Worm (Caenorhabditis elegans) whole organism, L4 larva: Measurements from ENCODE around the gene pges-2.

Source experiments
- attf-4 ChIP-seq: sonication (generic microtip); optimal IDR thresholded peaks from 3 replicates; lab custom pipeline; 2017; ENCODE audit warnings: missing biosample characterization, missing genetic modification characterization
- ceh-82 ChIP-seq: sonication (generic microtip); optimal IDR thresholded peaks from 2 replicates; lab custom pipeline; 2017; ENCODE audit warnings: missing biosample characterization, missing genetic modification characterization
- daf-16 ChIP-seq, 3 experiments: sonication (generic microtip); optimal IDR thresholded peaks; 2 replicates each; lab custom pipeline; 2016 to 2017; ENCODE audit warnings: missing genetic modification characterization in 3 of 3, missing genetic modification reagents in 3 of 3, mild to moderate bottlenecking in 2 of 3, missing compliant biosample characterization in 2 of 3, missing biosample characterization in 1 of 3, moderate library complexity in 1 of 3
- hlh-11 ChIP-seq: fragments of 200-800 bp; sonication (Bioruptor generic); optimal IDR thresholded peaks from 2 replicates; lab custom pipeline; 2018; ENCODE audit warnings: mild to moderate bottlenecking, missing genetic modification characterization, missing compliant biosample characterization
- pqm-1 ChIP-seq: sonication (generic microtip); optimal IDR thresholded peaks from 2 replicates; lab custom pipeline; 2017; ENCODE audit warnings: missing biosample characterization, missing genetic modification characterization
- unc-39 ChIP-seq: sonication (generic microtip); optimal IDR thresholded peaks from 2 replicates; lab custom pipeline; 2017; ENCODE audit warnings: missing biosample characterization, missing genetic modification characterization
- zag-1 ChIP-seq: fragments of 150-350 bp; optimal IDR thresholded peaks from 2 replicates; lab custom pipeline; 2014; ENCODE audit warnings: missing biosample characterization, missing genetic modification characterization
- zfp-2 ChIP-seq: sonication (generic microtip); optimal IDR thresholded peaks from 2 replicates; lab custom pipeline; 2016; ENCODE audit warnings: mild to moderate bottlenecking, missing genetic modification characterization, missing compliant biosample characterization
- zip-11 ChIP-seq: fragments of 200-800 bp; sonication (Bioruptor generic); IDR thresholded peaks from 2 replicates; pipeline ENCODE4 v1.3.6; 2022; ENCODE audit warnings: missing genetic modification characterization, missing compliant biosample characterization

DNA sequence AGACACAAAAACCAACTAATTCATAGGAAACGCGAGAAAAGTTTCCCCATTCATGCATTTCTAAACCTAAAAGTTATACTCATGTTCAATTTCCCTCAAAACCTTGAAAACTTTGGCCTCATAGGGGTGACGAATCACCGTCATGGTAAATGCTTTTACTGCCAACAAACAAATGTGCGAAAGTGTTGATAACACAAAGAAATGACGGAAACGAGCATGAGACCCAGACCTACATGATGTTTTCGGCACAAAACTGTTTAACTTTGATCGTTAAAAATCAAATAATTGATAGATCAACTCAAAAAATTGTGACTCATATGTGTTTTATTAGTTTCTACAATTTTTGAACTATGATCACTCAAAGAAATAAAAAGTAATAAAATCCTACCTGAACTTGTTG lies 35.7 kb downstream of the pges-2 start:
- TF ChIP-seq zag-1 (tag; lab: Kevin White, UChicago) (no peak), unc-39 (tag; lab: Kevin White, UChicago) (no peak), pqm-1 (peak; percentile 18), attf-4 (tag; lab: Kevin White, UChicago) (no peak), ceh-82 (tag; lab: Kevin White, UChicago) (no peak), zfp-2 (tag; lab: Kevin White, UChicago) (no peak), zip-11 (GFP tag; lab: Robert Waterston, UW) (no peak), hlh-11 (peak; percentile 78), daf-16 (GFP tag; optimal IDR thresholded peaks at IDR 0.05; lab: Kevin White, UChicago) (no peak), daf-16 (tag; optimal IDR thresholded peaks at IDR 0.05; lab: Kevin White, UChicago) (peak; percentile 85)
